Worm (Caenorhabditis elegans) whole organism, L1 larva: Measurements from ENCODE around the gene Y51A2D.13.

Experiments used
- C04F5.9 ChIP-seq: sonication (generic microtip); optimal IDR thresholded peaks from 2 replicates; lab custom pipeline; 2016; ENCODE audit warnings: missing genetic modification characterization, missing compliant biosample characterization
- C16A3.4 ChIP-seq: fragments of 150-350 bp; optimal IDR thresholded peaks from 2 replicates; lab custom pipeline; 2014; ENCODE audit warnings: missing biosample characterization, missing genetic modification characterization
- F16B12.6 ChIP-seq: fragments of 150-350 bp; optimal IDR thresholded peaks from 2 replicates; lab custom pipeline; 2014; ENCODE audit warnings: missing biosample characterization, missing genetic modification characterization
- aha-1 ChIP-seq: fragments of 150-350 bp; optimal IDR thresholded peaks from 2 replicates; lab custom pipeline; 2014; ENCODE audit warnings: missing biosample characterization, missing genetic modification characterization
- alr-1 ChIP-seq: fragments of 200-800 bp; sonication (Bioruptor generic); optimal IDR thresholded peaks from 2 replicates; lab custom pipeline; 2018; ENCODE audit warnings: borderline replicate concordance, mild to moderate bottlenecking, missing genetic modification characterization, missing compliant biosample characterization
- dsc-1 ChIP-seq: sonication (generic microtip); optimal IDR thresholded peaks from 2 replicates; lab custom pipeline; 2016; ENCODE audit warnings: mild to moderate bottlenecking, missing genetic modification characterization, missing compliant biosample characterization
- efl-1 ChIP-seq, 4 experiments: fragments of 150-350 bp; optimal IDR thresholded peaks in 3 of 4; peaks in 1 of 4; 1 replicate in 1 of 4; 2 replicates in 3 of 4; lab custom pipeline; 2014; ENCODE audit warnings: missing biosample characterization in 2 of 4, missing genetic modification characterization in 2 of 4, missing genetic modification reagents in 2 of 4
- efl-3 ChIP-seq: fragments of 200-800 bp; sonication (Bioruptor generic); optimal IDR thresholded peaks from 2 replicates; lab custom pipeline; 2018; ENCODE audit warnings: mild to moderate bottlenecking, missing genetic modification characterization, missing compliant biosample characterization
- egl-13 ChIP-seq: sonication (generic microtip); optimal IDR thresholded peaks from 2 replicates; lab custom pipeline; 2016; ENCODE audit warnings: missing genotype, missing genetic modification reagents, missing genetic modification characterization, missing compliant biosample characterization
- ets-5 ChIP-seq: fragments of 200-800 bp; sonication (Bioruptor generic); IDR thresholded peaks from 2 replicates; pipeline ENCODE4 v1.3.6; 2022; ENCODE audit warnings: missing genetic modification characterization, missing compliant biosample characterization
- fkh-4 ChIP-seq: sonication (generic microtip); optimal IDR thresholded peaks from 2 replicates; lab custom pipeline; 2016; ENCODE audit warnings: missing compliant biosample characterization, missing genetic modification characterization, borderline replicate concordance
- hlh-17 ChIP-seq: fragments of 200-800 bp; sonication (Bioruptor generic); optimal IDR thresholded peaks from 2 replicates; lab custom pipeline; 2018; ENCODE audit warnings: missing genetic modification characterization, mild to moderate bottlenecking, missing compliant biosample characterization, moderate library complexity, borderline replicate concordance
- lin-13 ChIP-seq: fragments of 150-350 bp; optimal IDR thresholded peaks from 2 replicates; lab custom pipeline; 2014; ENCODE audit warnings: missing biosample characterization, missing genetic modification reagents, missing genetic modification characterization
- lin-14 ChIP-seq: fragments of 200-800 bp; sonication (Bioruptor generic); optimal IDR thresholded peaks from 2 replicates; lab custom pipeline; 2018; ENCODE audit warnings: mild to moderate bottlenecking, missing genetic modification characterization, moderate library complexity, missing compliant biosample characterization
- lin-35 ChIP-seq, 2 experiments: fragments of 150-350 bp; optimal IDR thresholded peaks; 2 replicates each; lab custom pipeline; 2014; ENCODE audit warnings: missing biosample characterization in 2 of 2, missing genetic modification characterization in 2 of 2, missing genetic modification reagents in 2 of 2
- lin-39 ChIP-seq: fragments of 150-350 bp; optimal IDR thresholded peaks from 2 replicates; lab custom pipeline; 2014; ENCODE audit warnings: missing biosample characterization, missing genetic modification reagents, missing genetic modification characterization
- lir-3 ChIP-seq: sonication (generic microtip); optimal IDR thresholded peaks from 2 replicates; lab custom pipeline; 2016; ENCODE audit warnings: mild to moderate bottlenecking, missing genetic modification characterization, moderate library complexity, missing compliant biosample characterization; ENCODE audit not compliant: poor library complexity
- lsy-2 ChIP-seq, 2 experiments: fragments of 150-350 bp; optimal IDR thresholded peaks; 2 replicates each; lab custom pipeline; 2014; ENCODE audit warnings: missing biosample characterization in 2 of 2, missing genetic modification characterization in 2 of 2
- mdl-1 ChIP-seq, 2 experiments: fragments of 150-350 bp; optimal IDR thresholded peaks; 2 replicates each; lab custom pipeline; 2014 to 2017; ENCODE audit warnings: missing biosample characterization in 2 of 2, missing genetic modification characterization in 2 of 2, inconsistent platforms in 1 of 2
- nhr-19 ChIP-seq: fragments of 200-800 bp; sonication (Bioruptor generic); conservative IDR thresholded peaks from 2 replicates; pipeline ENCODE4 v1.3.6; 2022; ENCODE audit warnings: missing genetic modification characterization, missing compliant biosample characterization
- nhr-20 ChIP-seq: sonication (generic microtip); optimal IDR thresholded peaks from 2 replicates; lab custom pipeline; 2016; ENCODE audit warnings: mild to moderate bottlenecking, missing genetic modification characterization, missing compliant biosample characterization
- nhr-47 ChIP-seq: sonication (generic microtip); optimal IDR thresholded peaks from 2 replicates; lab custom pipeline; 2016; ENCODE audit warnings: mild to moderate bottlenecking, missing genetic modification characterization, moderate library complexity, missing compliant biosample characterization
- nhr-71 ChIP-seq: sonication (generic microtip); optimal IDR thresholded peaks from 2 replicates; lab custom pipeline; 2016; ENCODE audit warnings: mild to moderate bottlenecking, missing genetic modification characterization, moderate library complexity, missing compliant biosample characterization
- pag-3 ChIP-seq: sonication (generic microtip); optimal IDR thresholded peaks from 2 replicates; lab custom pipeline; 2017; ENCODE audit warnings: missing genetic modification characterization, mild to moderate bottlenecking, missing compliant biosample characterization, antibody characterized with exemption, borderline replicate concordance; ENCODE audit not compliant: insufficient read depth
- rnt-1 ChIP-seq: sonication (generic microtip); optimal IDR thresholded peaks from 2 replicates; lab custom pipeline; 2016; ENCODE audit warnings: mild to moderate bottlenecking, missing genetic modification characterization, moderate library complexity, missing compliant biosample characterization
- snpc-4 ChIP-seq: fragments of 150-350 bp; optimal IDR thresholded peaks from 2 replicates; lab custom pipeline; 2014; ENCODE audit warnings: missing biosample characterization, missing genetic modification characterization
- snu-23 ChIP-seq: sonication (generic microtip); optimal IDR thresholded peaks from 2 replicates; lab custom pipeline; 2016; ENCODE audit warnings: missing genetic modification characterization, missing compliant biosample characterization
- sox-4 ChIP-seq: sonication (generic microtip); optimal IDR thresholded peaks from 2 replicates; lab custom pipeline; 2016; ENCODE audit warnings: missing genetic modification characterization, missing compliant biosample characterization
- sup-37 ChIP-seq: fragments of 200-800 bp; sonication (Bioruptor generic); optimal IDR thresholded peaks from 2 replicates; lab custom pipeline; 2018; ENCODE audit warnings: mild to moderate bottlenecking, missing genetic modification characterization, missing compliant biosample characterization
- swsn-7 ChIP-seq: sonication (generic microtip); optimal IDR thresholded peaks from 2 replicates; lab custom pipeline; 2016; ENCODE audit warnings: missing genetic modification characterization, missing compliant biosample characterization
- tbx-2 ChIP-seq: sonication (generic microtip); optimal IDR thresholded peaks from 2 replicates; lab custom pipeline; 2016; ENCODE audit warnings: missing genetic modification characterization, missing compliant biosample characterization
- tlp-1 ChIP-seq: fragments of 150-350 bp; optimal IDR thresholded peaks from 2 replicates; lab custom pipeline; 2014; ENCODE audit warnings: missing biosample characterization, missing genetic modification characterization
- unc-130 ChIP-seq: fragments of 150-350 bp; optimal IDR thresholded peaks from 2 replicates; lab custom pipeline; 2017; ENCODE audit warnings: missing biosample characterization, missing genetic modification characterization, inconsistent platforms
- unc-30 ChIP-seq: sonication (generic microtip); optimal IDR thresholded peaks from 2 replicates; lab custom pipeline; 2017; ENCODE audit warnings: missing biosample characterization, missing genetic modification characterization
- unc-62 ChIP-seq: fragments of 150-350 bp; optimal IDR thresholded peaks from 2 replicates; lab custom pipeline; 2014; ENCODE audit warnings: missing biosample characterization, missing genetic modification reagents, missing genetic modification characterization
- unc-86 ChIP-seq: sonication (generic microtip); optimal IDR thresholded peaks from 2 replicates; lab custom pipeline; 2016; ENCODE audit warnings: missing genetic modification characterization, missing compliant biosample characterization
- vab-15 ChIP-seq: sonication (generic microtip); optimal IDR thresholded peaks from 2 replicates; lab custom pipeline; 2017; ENCODE audit warnings: missing genotype, mild to moderate bottlenecking, missing genetic modification characterization, missing compliant biosample characterization
- ztf-4 ChIP-seq: fragments of 150-350 bp; optimal IDR thresholded peaks from 2 replicates; lab custom pipeline; 2014; ENCODE audit warnings: missing biosample characterization, missing genetic modification characterization

Gene Y51A2D.13

ce11 chrV:18582358-18582757, 2.8 kb upstream of the Y51A2D.13 start, which contains the start of gene txt-14:
Gene txt-14 (plus strand): TSS chrV:18582658.
- no peak for TF ChIP-seq egl-13 (tag; lab: Kevin White, UChicago)
- TF ChIP-seq, all 84 proteins: peak for 0

- peak; percentile 74 for TF ChIP-seq fkh-4 (tag; lab: Kevin White, UChicago)
- TF ChIP-seq snu-23 (GFP tag; lab: Kevin White, UChicago) = peak; percentile 61
- no peak for TF ChIP-seq aha-1 (tag; lab: Kevin White, UChicago)
- no peak for TF ChIP-seq unc-62 (GFP tag; lab: Kevin White, UChicago)
- no peak for TF ChIP-seq F16B12.6 (tag; lab: Kevin White, UChicago)
- no peak for TF ChIP-seq hlh-17 (GFP tag; lab: Kevin White, UChicago)
- no peak for TF ChIP-seq nhr-47 (tag; lab: Kevin White, UChicago)
- peak; percentile 44 to 63 for TF ChIP-seq lsy-2 (tag; optimal IDR thresholded peaks at IDR 0.05; lab: Kevin White, UChicago)
- no peak for TF ChIP-seq tlp-1 (tag; lab: Kevin White, UChicago)
- no peak for TF ChIP-seq ets-5
- TF ChIP-seq mdl-1 (tag; optimal IDR thresholded peaks at IDR 0.05; lab: Kevin White, UChicago) = peak in 1 of 2 experiments; percentile 46
- TF ChIP-seq lin-13 = no peak
- TF ChIP-seq unc-30 (tag; lab: Kevin White, UChicago) = no peak
- TF ChIP-seq C16A3.4 (tag; lab: Kevin White, UChicago) = peak; percentile 21
- peak; percentile 44 for TF ChIP-seq nhr-20 (tag; lab: Kevin White, UChicago)
- peak; percentile 83 for TF ChIP-seq rnt-1
- peak; percentile 89 for TF ChIP-seq nhr-71
- TF ChIP-seq ztf-4 (tag; lab: Kevin White, UChicago) = peak; percentile 27
- peak; percentile 3 for TF ChIP-seq snpc-4 (tag; lab: Kevin White, UChicago)
- TF ChIP-seq lin-14 = peak; percentile 85
- no peak for TF ChIP-seq lir-3 (tag; lab: Kevin White, UChicago)
- TF ChIP-seq pag-3 (tag; lab: Kevin White, UChicago) = peak; percentile 66
- TF ChIP-seq unc-130 = peak; percentile 76
- TF ChIP-seq vab-15 (tag; lab: Kevin White, UChicago) = no peak
- no peak for TF ChIP-seq sox-4 (tag; lab: Kevin White, UChicago)
- TF ChIP-seq lin-35 (GFP tag; optimal IDR thresholded peaks at IDR 0.05; lab: Kevin White, UChicago) = peak in 1 of 2 experiments; percentile 19
- peak; percentile 90 for TF ChIP-seq nhr-19 (GFP tag; lab: Robert Waterston, UW)
- TF ChIP-seq tbx-2 (tag; lab: Kevin White, UChicago) = peak; percentile 49
- peak; percentile 24 for TF ChIP-seq swsn-7 (tag; lab: Kevin White, UChicago)
- TF ChIP-seq unc-86 (tag; lab: Kevin White, UChicago) = no peak
- TF ChIP-seq dsc-1 (tag; lab: Kevin White, UChicago) = peak; percentile 80
- TF ChIP-seq alr-1 (tag; lab: Kevin White, UChicago) = no peak
- no peak for TF ChIP-seq C04F5.9 (tag; lab: Kevin White, UChicago)
- TF ChIP-seq sup-37 (GFP tag; lab: Kevin White, UChicago) = no peak
- no peak for TF ChIP-seq efl-3
- peak; percentile 5 to 19 for TF ChIP-seq efl-1 (optimal IDR thresholded peaks at IDR 0.05; lab: Kevin White, UChicago)
- peak in 1 of 2 experiments; percentile 77 for TF ChIP-seq efl-1 (GFP tag; optimal IDR thresholded peaks at IDR 0.05 in 1 of 2; lab: Kevin White, UChicago)
- peak; percentile 74 for TF ChIP-seq lin-39 (tag; lab: Kevin White, UChicago)
These were observed 2.0 kb upstream of the Y51A2D.13 start for ce11 chrV:18581393-18582113.
